Fruit fly (Drosophila melanogaster) whole organism, embryonic: ENCODE measurements around the gene Catsup.

Experiments used
- Bdp1 ChIP-seq: fragments of 200-800 bp; sonication (Bioruptor generic); optimal IDR thresholded peaks from 3 replicates; lab custom pipeline; 2016; ENCODE audit warnings: missing biosample characterization, missing genetic modification characterization
- CG10959 ChIP-seq: fragments of 200-800 bp; sonication (Bioruptor generic); IDR thresholded peaks from 2 replicates; pipeline ENCODE4 v1.3.6; 2022; ENCODE audit warnings: missing biosample characterization, missing genetic modification characterization
- CG11398 ChIP-seq: fragments of 200-800 bp; sonication (Bioruptor generic); optimal IDR thresholded peaks from 2 replicates; lab custom pipeline; 2016; ENCODE audit warnings: missing biosample characterization, missing genetic modification characterization
- CG11504 ChIP-seq: fragments of 200-800 bp; sonication (Bioruptor generic); optimal IDR thresholded peaks from 3 replicates; lab custom pipeline; 2019; ENCODE audit warnings: missing biosample characterization, mild to moderate bottlenecking, missing genetic modification characterization, moderate library complexity
- CG12236 ChIP-seq: fragments of 200-800 bp; sonication (Bioruptor generic); optimal IDR thresholded peaks from 2 replicates; lab custom pipeline; 2016; ENCODE audit warnings: missing biosample characterization, missing genetic modification characterization
- CG13123 ChIP-seq: fragments of 200-800 bp; sonication (Bioruptor generic); optimal IDR thresholded peaks from 2 replicates; lab custom pipeline; 2016; ENCODE audit warnings: missing biosample characterization, missing genetic modification characterization
- CG14050 ChIP-seq: fragments of 200-800 bp; sonication (Bioruptor generic); IDR thresholded peaks from 3 replicates; pipeline ENCODE4 v1.3.6; 2022; ENCODE audit warnings: missing biosample characterization, missing genetic modification characterization
- CG1647 ChIP-seq: fragments of 200-800 bp; sonication (Bioruptor generic); optimal IDR thresholded peaks from 3 replicates; lab custom pipeline; 2016; ENCODE audit warnings: missing biosample characterization, missing genetic modification characterization
- CG1832 ChIP-seq: fragments of 200-800 bp; sonication (Bioruptor generic); optimal IDR thresholded peaks from 2 replicates; lab custom pipeline; 2017; ENCODE audit warnings: missing biosample characterization, mild to moderate bottlenecking, missing genetic modification characterization, inconsistent platforms
- CG2678 ChIP-seq: fragments of 200-800 bp; sonication (Bioruptor generic); optimal IDR thresholded peaks from 3 replicates; lab custom pipeline; 2019; ENCODE audit warnings: missing biosample characterization, mild to moderate bottlenecking, missing genetic modification characterization, moderate library complexity
- CG30403 ChIP-seq: fragments of 200-800 bp; sonication (Bioruptor generic); optimal IDR thresholded peaks from 3 replicates; lab custom pipeline; 2016; ENCODE audit warnings: missing biosample characterization, missing genetic modification characterization
- CG31365 ChIP-seq: fragments of 200-800 bp; sonication (Bioruptor generic); optimal IDR thresholded peaks from 2 replicates; lab custom pipeline; 2018; ENCODE audit warnings: missing biosample characterization, mild to moderate bottlenecking, missing genetic modification characterization
- CG33213 ChIP-seq: fragments of 200-800 bp; sonication (Bioruptor generic); optimal IDR thresholded peaks from 3 replicates; lab custom pipeline; 2016; ENCODE audit warnings: missing biosample characterization, missing genetic modification characterization
- CG34376 ChIP-seq: fragments of 200-800 bp; sonication (Bioruptor generic); optimal IDR thresholded peaks from 2 replicates; lab custom pipeline; 2018; ENCODE audit warnings: missing biosample characterization, mild to moderate bottlenecking, missing genetic modification characterization
- CG6765 ChIP-seq: fragments of 200-800 bp; sonication (Bioruptor generic); optimal IDR thresholded peaks from 3 replicates; lab custom pipeline; 2017; ENCODE audit warnings: missing biosample characterization, mild to moderate bottlenecking, missing genetic modification characterization
- CG7271 ChIP-seq: fragments of 200-800 bp; sonication (Bioruptor generic); optimal IDR thresholded peaks from 2 replicates; lab custom pipeline; 2018; ENCODE audit warnings: missing biosample characterization, mild to moderate bottlenecking, missing genetic modification characterization, moderate library complexity
- CG8281 ChIP-seq: fragments of 200-800 bp; sonication (Bioruptor generic); optimal IDR thresholded peaks from 2 replicates; lab custom pipeline; 2018; ENCODE audit warnings: missing biosample characterization, mild to moderate bottlenecking, missing genetic modification characterization, moderate library complexity
- CG9876 ChIP-seq: fragments of 200-800 bp; sonication (Bioruptor generic); optimal IDR thresholded peaks from 2 replicates; lab custom pipeline; 2016; ENCODE audit warnings: missing biosample characterization, missing genetic modification characterization
- Chrac-16 ChIP-seq: fragments of 200-800 bp; sonication (Bioruptor generic); optimal IDR thresholded peaks from 3 replicates; lab custom pipeline; 2016; ENCODE audit warnings: missing biosample characterization, missing genetic modification characterization
- Dek ChIP-seq: fragments of 200-800 bp; sonication (Bioruptor generic); optimal IDR thresholded peaks from 3 replicates; lab custom pipeline; 2019; ENCODE audit warnings: missing biosample characterization, mild to moderate bottlenecking, missing genetic modification characterization, moderate library complexity
- Dip3 ChIP-seq: fragments of 200-800 bp; sonication (Bioruptor generic); optimal IDR thresholded peaks from 3 replicates; lab custom pipeline; 2016; ENCODE audit warnings: missing biosample characterization, missing genetic modification characterization
- Ets65A ChIP-seq: fragments of 200-800 bp; sonication (Bioruptor generic); peaks from one replicate; lab custom pipeline; 2016; ENCODE audit warnings: missing biosample characterization, missing genetic modification characterization
- Hmr ChIP-seq: fragments of 200-800 bp; sonication (Bioruptor generic); optimal IDR thresholded peaks from 3 replicates; lab custom pipeline; 2017; ENCODE audit warnings: mild to moderate bottlenecking, missing biosample characterization, missing genetic modification reagents, missing genetic modification characterization
- Hr39 ChIP-seq: fragments of >200 bp; optimal IDR thresholded peaks from 2 replicates; lab custom pipeline; 2017
- Hr51 ChIP-seq, 2 experiments: fragments of 200-800 bp; sonication (Bioruptor generic); optimal IDR thresholded peaks; 2 replicates in 1 of 2; 3 replicates in 1 of 2; lab custom pipeline; 2016 to 2018; ENCODE audit warnings: missing biosample characterization in 2 of 2, missing genetic modification characterization in 2 of 2, mild to moderate bottlenecking in 1 of 2, moderate library complexity in 1 of 2
- Max ChIP-seq: fragments of 200-800 bp; sonication (Bioruptor generic); optimal IDR thresholded peaks from 2 replicates; lab custom pipeline; 2016; ENCODE audit warnings: missing biosample characterization, mild to moderate bottlenecking, missing genetic modification characterization
- Mrtf ChIP-seq: fragments of 200-800 bp; sonication (Bioruptor generic); IDR thresholded peaks from 3 replicates; pipeline ENCODE4 v1.3.6; 2022; ENCODE audit warnings: missing biosample characterization, missing genetic modification characterization
- NC2α ChIP-seq: fragments of 200-800 bp; sonication (Bioruptor generic); optimal IDR thresholded peaks from 2 replicates; lab custom pipeline; 2016; ENCODE audit warnings: missing biosample characterization, missing genetic modification characterization
- Neu2 ChIP-seq: fragments of 200-800 bp; sonication (Bioruptor generic); optimal IDR thresholded peaks from 3 replicates; lab custom pipeline; 2016; ENCODE audit warnings: missing biosample characterization, missing genetic modification characterization, borderline replicate concordance
- Rx ChIP-seq: fragments of 200-800 bp; sonication (Bioruptor generic); IDR thresholded peaks from 2 replicates; pipeline ENCODE4 v1.3.6; 2022; ENCODE audit warnings: missing biosample characterization, missing genetic modification characterization
- Scr ChIP-seq: fragments of 200-800 bp; sonication (Bioruptor generic); IDR thresholded peaks from 2 replicates; pipeline ENCODE4 v1.3.6; 2022; ENCODE audit warnings: missing biosample characterization, missing genetic modification characterization; ENCODE audit not compliant: partially characterized antibody
- Sin3A ChIP-seq: fragments of >200 bp; optimal IDR thresholded peaks from 2 replicates; lab custom pipeline; 2018
- amos ChIP-seq: fragments of 200-800 bp; sonication (Bioruptor generic); IDR thresholded peaks from 2 replicates; pipeline ENCODE4 v1.3.6; 2022; ENCODE audit warnings: missing biosample characterization, missing genetic modification characterization; ENCODE audit not compliant: partially characterized antibody
- bbx ChIP-seq: fragments of 200-800 bp; sonication (Bioruptor generic); IDR thresholded peaks from 2 replicates; pipeline ENCODE4 v1.3.6; 2022; ENCODE audit warnings: missing biosample characterization, missing genetic modification characterization; ENCODE audit not compliant: partially characterized antibody
- br ChIP-seq: fragments of >200 bp; optimal IDR thresholded peaks from 2 replicates; lab custom pipeline; 2017
- dysf ChIP-seq: fragments of 200-800 bp; sonication (Bioruptor generic); IDR thresholded peaks from 3 replicates; pipeline ENCODE4 v1.3.6; 2022; ENCODE audit warnings: missing biosample characterization, missing genetic modification characterization
- exex ChIP-seq: fragments of 200-800 bp; sonication (Bioruptor generic); optimal IDR thresholded peaks from 4 replicates; lab custom pipeline; 2018; ENCODE audit warnings: missing biosample characterization, mild to moderate bottlenecking, missing genetic modification characterization, moderate library complexity
- fd64A ChIP-seq: fragments of 200-800 bp; sonication (Bioruptor generic); optimal IDR thresholded peaks from 3 replicates; lab custom pipeline; 2018; ENCODE audit warnings: missing biosample characterization, mild to moderate bottlenecking, missing genetic modification characterization
- fru ChIP-seq: fragments of >200 bp; optimal IDR thresholded peaks from 2 replicates; lab custom pipeline; 2017
- gfzf ChIP-seq: fragments of 200-800 bp; sonication (Bioruptor generic); optimal IDR thresholded peaks from 2 replicates; lab custom pipeline; 2016; ENCODE audit warnings: missing biosample characterization, mild to moderate bottlenecking, missing genetic modification characterization, moderate library complexity
- gt ChIP-seq: fragments of 200-800 bp; sonication (Bioruptor generic); IDR thresholded peaks from 2 replicates; pipeline ENCODE4 v1.3.6; 2022; ENCODE audit warnings: missing biosample characterization, missing genetic modification characterization
- jumu ChIP-seq: fragments of 200-800 bp; sonication (Bioruptor generic); optimal IDR thresholded peaks from 3 replicates; lab custom pipeline; 2016; ENCODE audit warnings: missing biosample characterization, missing genetic modification characterization
- ken ChIP-seq: fragments of 200-800 bp; sonication (Bioruptor generic); IDR thresholded peaks from 3 replicates; pipeline ENCODE4 v1.3.6; 2022; ENCODE audit warnings: missing biosample characterization, missing genetic modification characterization
- nom ChIP-seq: fragments of 200-800 bp; sonication (Bioruptor generic); optimal IDR thresholded peaks from 2 replicates; lab custom pipeline; 2017; ENCODE audit warnings: missing biosample characterization, missing genetic modification characterization, mild to moderate bottlenecking, moderate library complexity, missing genetic modification reagents
- onecut ChIP-seq: fragments of 200-800 bp; sonication (Bioruptor generic); IDR thresholded peaks from 2 replicates; pipeline ENCODE4 v1.3.6; 2022; ENCODE audit warnings: missing biosample characterization, missing genetic modification characterization
- otp ChIP-seq: fragments of 200-800 bp; sonication (Bioruptor generic); IDR thresholded peaks from 3 replicates; pipeline ENCODE4, ENCODE4 v1.3.6; 2022; ENCODE audit warnings: missing biosample characterization, missing genetic modification characterization
- phol ChIP-seq: fragments of 200-800 bp; sonication (Bioruptor generic); optimal IDR thresholded peaks from 3 replicates; lab custom pipeline; 2018; ENCODE audit warnings: missing biosample characterization, mild to moderate bottlenecking, missing genetic modification characterization, moderate library complexity
- seq ChIP-seq: fragments of 200-800 bp; sonication (Bioruptor generic); IDR thresholded peaks from 2 replicates; pipeline ENCODE4 v1.3.6; 2022; ENCODE audit warnings: missing biosample characterization, missing genetic modification characterization
- sna ChIP-seq: fragments of 200-800 bp; sonication (Bioruptor generic); IDR thresholded peaks from 2 replicates; pipeline ENCODE4 v1.3.6; 2022; ENCODE audit warnings: missing biosample characterization, missing genetic modification characterization; ENCODE audit not compliant: partially characterized antibody
- sqz ChIP-seq: fragments of 200-800 bp; sonication (Bioruptor generic); optimal IDR thresholded peaks from 3 replicates; lab custom pipeline; 2018; ENCODE audit warnings: missing biosample characterization, mild to moderate bottlenecking, missing genetic modification characterization
- vfl ChIP-seq: fragments of 200-800 bp; sonication (Bioruptor generic); optimal IDR thresholded peaks from 2 replicates; lab custom pipeline; 2016; ENCODE audit warnings: missing biosample characterization, missing genetic modification characterization

Gene Catsup

dm6 chr2L:19051534-19052100 is 10.0 kb downstream of the Catsup start, which contains the start of gene Rpn3 (continued):
- TF ChIP-seq amos (GFP tag; lab: Robert Waterston, UW), result peak; percentile 38; the same call in 1 of the 2 replicates
- TF ChIP-seq ken (GFP tag; lab: Robert Waterston, UW), result peak; percentile 76; the same call in 2 of the 3 replicates
- TF ChIP-seq CG10959 (GFP tag; lab: Robert Waterston, UW), result peak; percentile 75
- peak; percentile 60 for TF ChIP-seq onecut
- peak; percentile 73 for TF ChIP-seq jumu (GFP tag; lab: Kevin White, UChicago)
- peak; percentile 51 for TF ChIP-seq CG11398
- peak; percentile 53; the same call in 1 of the 2 replicates for TF ChIP-seq seq (GFP tag; lab: Robert Waterston, UW)
- TF ChIP-seq dysf (GFP tag; lab: Robert Waterston, UW), result peak; percentile 84
- TF ChIP-seq CG8281 (tag; lab: Kevin White, UChicago), result no peak
- peak; percentile 41 for TF ChIP-seq CG12236
- TF ChIP-seq exex (tag; lab: Kevin White, UChicago), result no peak
- no peak for TF ChIP-seq CG31365 (tag; lab: Kevin White, UChicago)
- TF ChIP-seq CG1647 (GFP tag; lab: Kevin White, UChicago), result peak; percentile 54
- peak; percentile 86 for TF ChIP-seq Hmr (GFP tag; lab: Kevin White, UChicago)
- peak; percentile 54; the same call in 1 of the 2 replicates for TF ChIP-seq bbx (GFP tag; lab: Robert Waterston, UW)
- peak; percentile 75 for TF ChIP-seq Scr (GFP tag; lab: Robert Waterston, UW)
- peak; percentile 93 for TF ChIP-seq Ets65A (GFP tag; lab: Kevin White, UChicago)
- peak; percentile 89 for TF ChIP-seq Max
- TF ChIP-seq Chrac-16, result peak; percentile 88
- no peak for TF ChIP-seq fru (lab: Kevin White, UChicago)
- peak; percentile 88 for TF ChIP-seq phol (tag; lab: Kevin White, UChicago)
- TF ChIP-seq vfl (GFP tag; lab: Kevin White, UChicago), result peak; percentile 84
- TF ChIP-seq sna (GFP tag; lab: Robert Waterston, UW), result peak; percentile 68; the same call in 1 of the 2 replicates
- peak; percentile 82 for TF ChIP-seq Dip3 (GFP tag; lab: Kevin White, UChicago)
- TF ChIP-seq CG30403 (GFP tag; lab: Kevin White, UChicago), result peak; percentile 91
- TF ChIP-seq sqz, result no peak
- TF ChIP-seq CG34376 (GFP tag; lab: Kevin White, UChicago), result peak; percentile 9
- TF ChIP-seq Neu2 (GFP tag; lab: Kevin White, UChicago), result no peak
- TF ChIP-seq CG13123, result peak; percentile 68
- peak; percentile 74 to 82 for TF ChIP-seq Hr51 (GFP tag; optimal IDR thresholded peaks at IDR 0.05; lab: Kevin White, UChicago)
- TF ChIP-seq fd64A (GFP tag; lab: Kevin White, UChicago), result no peak
- peak; percentile 67 for TF ChIP-seq Bdp1 (GFP tag; lab: Kevin White, UChicago)
- no peak for TF ChIP-seq br (lab: Kevin White, UChicago)
- TF ChIP-seq CG14050, result peak; percentile 77
- peak; percentile 80 for TF ChIP-seq CG11504 (tag; lab: Kevin White, UChicago)
- peak; percentile 61 for TF ChIP-seq CG33213
- peak; percentile 74 for TF ChIP-seq Rx (GFP tag; lab: Robert Waterston, UW)
- TF ChIP-seq CG6765 (GFP tag; lab: Kevin White, UChicago), result peak; percentile 48
- TF ChIP-seq Mrtf (GFP tag; lab: Robert Waterston, UW), result peak; percentile 20; the same call in 1 of the 3 replicates
- TF ChIP-seq CG1832 (GFP tag; lab: Kevin White, UChicago), result no peak
- peak; percentile 75 for TF ChIP-seq Dek (tag; lab: Kevin White, UChicago)
- TF ChIP-seq CG7271 (tag; lab: Kevin White, UChicago), result peak; percentile 63
- TF ChIP-seq NC2α (GFP tag; lab: Kevin White, UChicago), result peak; percentile 51
- peak; percentile 22 for TF ChIP-seq nom (GFP tag; lab: Kevin White, UChicago)
- 0 out of 2 replicates have a peak, but pooled peaks have one; percentile 19 for TF ChIP-seq gt
- peak; percentile 83 for TF ChIP-seq CG2678
- TF ChIP-seq otp (GFP tag; lab: Robert Waterston, UW), result peak; percentile 78
- TF ChIP-seq CG9876 (GFP tag; lab: Kevin White, UChicago), result peak; percentile 64
- no peak for TF ChIP-seq gfzf (GFP tag; lab: Kevin White, UChicago)
- TF ChIP-seq Hr39 (lab: Kevin White, UChicago), result no peak
- TF ChIP-seq Sin3A (lab: Kevin White, UChicago), result no peak
